Worm (Caenorhabditis elegans) whole organism, L3 larva: ENCODE results near the gene ZK813.7.

Experiments
- ZK546.5 ChIP-seq: sonication (generic microtip); optimal IDR thresholded peaks from 2 replicates; lab custom pipeline; 2017; ENCODE audit warnings: missing biosample characterization, missing genetic modification characterization
- aly-2 ChIP-seq: fragments of 150-350 bp; optimal IDR thresholded peaks from 2 replicates; lab custom pipeline; 2014; ENCODE audit warnings: missing biosample characterization, missing genetic modification characterization
- ama-1 ChIP-seq: fragments of 150-350 bp; optimal IDR thresholded peaks from 2 replicates; lab custom pipeline; 2018
- ceh-16 ChIP-seq: sonication (generic microtip); optimal IDR thresholded peaks from 2 replicates; lab custom pipeline; 2017; ENCODE audit warnings: missing biosample characterization, missing genetic modification characterization
- ceh-28 ChIP-seq: fragments of 150-350 bp; optimal IDR thresholded peaks from 2 replicates; lab custom pipeline; 2014; ENCODE audit warnings: missing biosample characterization, missing genetic modification reagents, missing genetic modification characterization
- ceh-82 ChIP-seq: fragments of 150-350 bp; optimal IDR thresholded peaks from 2 replicates; lab custom pipeline; 2014; ENCODE audit warnings: missing biosample characterization, missing genetic modification characterization
- ceh-9 ChIP-seq: sonication (generic microtip); optimal IDR thresholded peaks from 2 replicates; lab custom pipeline; 2018; ENCODE audit warnings: missing biosample characterization, missing genetic modification characterization
- egl-5 ChIP-seq: fragments of 150-350 bp; optimal IDR thresholded peaks from 2 replicates; lab custom pipeline; 2017; ENCODE audit warnings: missing biosample characterization, missing genetic modification reagents, missing genetic modification characterization, inconsistent platforms
- elt-1 ChIP-seq: fragments of 150-350 bp; optimal IDR thresholded peaks from 2 replicates; lab custom pipeline; 2014; ENCODE audit warnings: missing biosample characterization, missing genetic modification characterization
- elt-2 ChIP-seq: sonication (generic microtip); optimal IDR thresholded peaks from 2 replicates; lab custom pipeline; 2016; ENCODE audit warnings: missing genetic modification reagents, mild to moderate bottlenecking, missing genetic modification characterization, missing compliant biosample characterization
- eor-1 ChIP-seq, 2 experiments: fragments of 150-350 bp; optimal IDR thresholded peaks; 2 replicates each; lab custom pipeline; 2014 to 2018; ENCODE audit warnings: missing biosample characterization in 2 of 2, missing genetic modification characterization in 2 of 2
- fkh-10 ChIP-seq: sonication (generic microtip); optimal IDR thresholded peaks from 2 replicates; lab custom pipeline; 2017; ENCODE audit warnings: missing biosample characterization, missing genetic modification reagents, missing genetic modification characterization
- fkh-2 ChIP-seq: fragments of 150-350 bp; optimal IDR thresholded peaks from 2 replicates; lab custom pipeline; 2014; ENCODE audit warnings: missing biosample characterization, missing genetic modification reagents, missing genetic modification characterization
- hmg-11 ChIP-seq: sonication (generic microtip); optimal IDR thresholded peaks from 2 replicates; lab custom pipeline; 2016; ENCODE audit warnings: missing genetic modification characterization, missing compliant biosample characterization
- lin-15B ChIP-seq: fragments of 150-350 bp; optimal IDR thresholded peaks from 2 replicates; lab custom pipeline; 2014; ENCODE audit warnings: missing biosample characterization, missing genetic modification characterization
- lin-39 ChIP-seq: fragments of 150-350 bp; optimal IDR thresholded peaks from 2 replicates; lab custom pipeline; 2018; ENCODE audit warnings: missing biosample characterization, missing genetic modification reagents, missing genetic modification characterization
- lsy-12 ChIP-seq: sonication (generic microtip); optimal IDR thresholded peaks from 2 replicates; lab custom pipeline; 2016; ENCODE audit warnings: mild to moderate bottlenecking, missing genetic modification characterization, missing compliant biosample characterization
- mdl-1 ChIP-seq: fragments of 150-350 bp; optimal IDR thresholded peaks from 2 replicates; lab custom pipeline; 2014; ENCODE audit warnings: missing biosample characterization, missing genetic modification characterization
- nfya-1 ChIP-seq: sonication (generic microtip); optimal IDR thresholded peaks from 2 replicates; lab custom pipeline; 2017; ENCODE audit warnings: missing genetic modification characterization, mild to moderate bottlenecking, missing compliant biosample characterization, antibody characterized with exemption, moderate library complexity; ENCODE audit not compliant: insufficient read depth
- nhr-11 ChIP-seq: fragments of 150-350 bp; optimal IDR thresholded peaks from 2 replicates; lab custom pipeline; 2014; ENCODE audit warnings: missing biosample characterization, missing genetic modification characterization
- nhr-12 ChIP-seq: fragments of 150-350 bp; optimal IDR thresholded peaks from 2 replicates; lab custom pipeline; 2014; ENCODE audit warnings: missing biosample characterization, missing genetic modification characterization
- nhr-23 ChIP-seq: fragments of 150-350 bp; optimal IDR thresholded peaks from 2 replicates; lab custom pipeline; 2014; ENCODE audit warnings: missing biosample characterization, missing genetic modification reagents, missing genetic modification characterization
- nhr-237 ChIP-seq: fragments of 150-350 bp; optimal IDR thresholded peaks from 2 replicates; lab custom pipeline; 2014; ENCODE audit warnings: missing biosample characterization, missing genetic modification characterization
- nhr-25 ChIP-seq: sonication (generic microtip); optimal IDR thresholded peaks from 2 replicates; lab custom pipeline; 2017; ENCODE audit warnings: missing biosample characterization, missing genetic modification characterization
- nhr-28 ChIP-seq: fragments of 150-350 bp; optimal IDR thresholded peaks from 2 replicates; lab custom pipeline; 2014; ENCODE audit warnings: missing biosample characterization, missing genetic modification characterization
- nhr-76 ChIP-seq: fragments of 150-350 bp; sonication (generic microtip); optimal IDR thresholded peaks from 5 replicates; lab custom pipeline; 2014; ENCODE audit warnings: missing biosample characterization, missing genetic modification characterization
- pha-4 ChIP-seq: fragments of 150-350 bp; optimal IDR thresholded peaks from 2 replicates; lab custom pipeline; 2014; ENCODE audit warnings: missing biosample characterization, missing genetic modification reagents, missing genetic modification characterization
- pqm-1 ChIP-seq: fragments of 150-350 bp; optimal IDR thresholded peaks from 2 replicates; lab custom pipeline; 2017; ENCODE audit warnings: missing biosample characterization, missing genetic modification characterization, inconsistent platforms
- unc-39 ChIP-seq: sonication (generic microtip); optimal IDR thresholded peaks from 4 replicates; lab custom pipeline; 2017; ENCODE audit warnings: missing biosample characterization, missing genetic modification characterization
- unc-62 ChIP-seq: fragments of 150-350 bp; sonication (generic microtip); optimal IDR thresholded peaks from 4 replicates; lab custom pipeline; 2014; ENCODE audit warnings: missing biosample characterization, missing genetic modification reagents, missing genetic modification characterization
- zag-1 ChIP-seq: fragments of 150-350 bp; optimal IDR thresholded peaks from 2 replicates; lab custom pipeline; 2014; ENCODE audit warnings: missing biosample characterization, missing genetic modification characterization
- ztf-11 ChIP-seq: fragments of 150-350 bp; optimal IDR thresholded peaks from 2 replicates; lab custom pipeline; 2014; ENCODE audit warnings: missing biosample characterization, missing genetic modification characterization
- ztf-4 ChIP-seq: fragments of 150-350 bp; optimal IDR thresholded peaks from 2 replicates; lab custom pipeline; 2014; ENCODE audit warnings: missing biosample characterization, missing genetic modification characterization

Gene ZK813.7

DNA sequence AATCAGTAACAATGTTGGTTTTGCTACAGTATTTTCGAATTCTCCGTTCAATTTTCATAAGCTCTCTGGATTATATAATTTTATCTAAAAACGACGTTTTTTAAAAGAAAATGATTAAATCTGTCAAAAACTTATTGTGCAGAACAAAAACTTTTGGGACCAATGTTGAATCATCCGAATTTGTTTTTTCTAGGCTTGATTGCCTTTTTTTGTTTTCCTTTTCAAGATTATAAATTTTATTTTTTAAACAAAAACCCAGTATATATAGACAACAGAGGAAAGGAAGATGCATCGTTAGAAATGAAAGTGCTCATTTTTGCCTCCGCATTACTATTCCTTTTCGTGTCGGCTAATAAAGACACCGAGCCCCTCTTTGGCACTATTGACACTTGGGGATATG, at the start of gene ZK813.7:
TSS of gene ZK813.7 (plus strand) at position 301 of the 400 bp plus-strand sequence.
- TF ChIP-seq nhr-25 (tag; lab: Kevin White, UChicago) (no peak), ceh-28 (tag; lab: Kevin White, UChicago) (no peak), ama-1 (lab: Kevin White, UChicago) (no peak), ceh-16 (tag; lab: Kevin White, UChicago) (no peak), fkh-2 (no peak), lin-39 (tag; lab: Kevin White, UChicago) (no peak), lsy-12 (no peak), fkh-10 (no peak), elt-2 (tag; lab: Kevin White, UChicago) (no peak)

DNA sequence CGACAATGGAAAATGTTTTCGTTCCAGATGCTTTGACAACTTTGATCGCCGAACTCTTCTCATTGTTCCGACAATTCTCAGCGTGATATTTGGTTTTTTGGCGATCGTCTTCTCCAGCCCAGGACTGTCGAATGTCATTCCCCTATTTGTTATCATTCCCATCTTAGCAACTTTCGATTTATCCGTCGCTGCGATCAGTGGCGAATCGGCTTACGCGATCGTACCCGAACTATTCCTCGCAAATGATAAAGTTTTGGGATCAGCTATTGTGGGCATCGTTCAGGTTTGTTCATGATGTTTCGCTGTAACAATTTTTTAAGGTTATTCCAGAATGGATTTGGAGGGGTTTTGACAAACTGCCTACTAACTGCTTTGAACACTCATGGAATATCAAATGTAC, 47.9 kb upstream of the ZK813.7 start:
- TF ChIP-seq elt-1 (tag; lab: Kevin White, UChicago) (peak; percentile 75), mdl-1 (no peak), fkh-10 (no peak), zag-1 (tag; lab: Kevin White, UChicago) (no peak), nhr-23 (tag; lab: Kevin White, UChicago) (no peak), ztf-11 (tag; lab: Kevin White, UChicago) (no peak), ZK546.5 (tag; lab: Kevin White, UChicago) (no peak), unc-39 (tag; lab: Kevin White, UChicago) (no peak), nfya-1 (tag; lab: Kevin White, UChicago) (no peak)

DNA sequence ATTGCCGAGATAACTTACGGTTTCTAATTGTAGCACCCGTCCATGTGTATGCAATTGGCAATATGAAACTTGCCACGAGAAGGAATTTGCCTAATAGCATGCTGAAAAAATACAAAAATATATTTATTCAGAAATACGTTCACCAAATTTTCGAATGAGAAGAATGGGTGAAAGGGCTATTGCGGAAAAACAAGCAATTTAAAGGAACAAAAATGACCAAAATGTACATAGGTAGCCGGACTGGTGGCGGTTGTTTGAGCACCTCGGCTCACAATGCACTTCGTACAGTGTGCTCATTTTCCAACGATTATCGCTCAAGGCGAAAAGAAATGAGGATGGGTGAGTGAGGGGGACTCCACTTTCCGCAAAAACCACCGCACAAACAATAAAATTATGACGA, 44.7 kb upstream of the ZK813.7 start, which contains the start of gene cht-1:
TSS of gene cht-1 (minus strand) at position 101 of the 400 bp plus-strand sequence.
- TF ChIP-seq eor-1 (tag; optimal IDR thresholded peaks at IDR 0.05; lab: Kevin White, UChicago) (no peak), nhr-12 (no peak), ztf-11 (tag; lab: Kevin White, UChicago) (no peak), pha-4 (tag; lab: Kevin White, UChicago) (no peak), unc-62 (no peak), elt-1 (tag; lab: Kevin White, UChicago) (no peak), lsy-12 (no peak), ceh-9 (tag; lab: Kevin White, UChicago) (no peak), fkh-2 (no peak), pqm-1 (tag; lab: Kevin White, UChicago) (no peak)

DNA sequence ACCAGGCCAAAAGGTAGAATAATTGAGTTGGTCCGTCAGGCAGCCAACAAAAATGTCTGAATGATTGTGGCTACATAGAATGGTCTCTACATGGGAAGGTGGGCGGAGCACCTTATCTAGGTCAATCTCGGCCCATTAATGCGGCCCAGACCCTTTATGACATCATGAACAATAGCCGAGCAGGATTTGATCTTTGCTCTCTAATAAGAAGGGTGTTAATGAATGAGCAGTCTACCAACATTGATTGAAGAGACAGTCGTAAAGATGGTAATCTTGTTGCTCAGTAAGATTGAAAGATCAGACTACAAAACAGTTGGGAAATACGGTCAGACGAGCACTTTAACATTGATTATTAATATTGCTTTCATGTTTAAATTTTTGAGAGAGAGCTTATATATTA, 44.2 kb upstream of the ZK813.7 start:
- TF ChIP-seq nfya-1 (tag; lab: Kevin White, UChicago) (no peak), egl-5 (tag; lab: Kevin White, UChicago) (no peak), unc-39 (tag; lab: Kevin White, UChicago) (no peak), nhr-237 (tag; lab: Kevin White, UChicago) (no peak), nhr-23 (tag; lab: Kevin White, UChicago) (no peak), nhr-25 (tag; lab: Kevin White, UChicago) (no peak)

DNA sequence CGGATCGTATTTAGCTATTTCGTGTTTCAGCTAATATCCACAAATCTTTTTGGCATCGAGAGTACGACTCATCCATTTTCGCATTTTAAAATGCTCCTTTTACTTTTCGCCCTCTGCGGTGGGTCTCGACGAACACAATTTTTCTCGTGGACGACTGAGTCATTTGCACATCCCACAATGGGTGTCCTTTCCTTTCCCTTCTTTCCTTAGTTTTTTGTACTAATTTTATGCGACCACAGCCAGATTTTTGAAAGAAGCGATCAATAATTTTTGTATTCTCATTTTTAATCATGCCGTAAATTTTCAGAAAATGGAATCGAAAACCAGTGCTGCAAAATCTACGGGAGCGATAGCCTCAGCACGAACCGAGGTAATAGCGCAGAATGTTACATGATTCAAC, 42.9 kb upstream of the ZK813.7 start, which contains the start of gene C04F6.9:
TSS of gene C04F6.9 (plus strand) at position 301 of the 400 bp plus-strand sequence.
- TF ChIP-seq nhr-11 (no peak), nhr-28 (no peak), elt-1 (tag; lab: Kevin White, UChicago) (no peak), aly-2 (tag; lab: Kevin White, UChicago) (no peak), hmg-11 (tag; lab: Kevin White, UChicago) (no peak), pha-4 (tag; lab: Kevin White, UChicago) (no peak), ztf-4 (tag; lab: Kevin White, UChicago) (no peak), ceh-28 (tag; lab: Kevin White, UChicago) (no peak), nhr-76 (tag; lab: Kevin White, UChicago) (no peak), ceh-16 (tag; lab: Kevin White, UChicago) (no peak), lin-15B (no peak), fkh-10 (no peak), fkh-2 (no peak), nfya-1 (tag; lab: Kevin White, UChicago) (no peak), ceh-82 (tag; lab: Kevin White, UChicago) (no peak), nhr-23 (tag; lab: Kevin White, UChicago) (no peak), mdl-1 (no peak)
